Worm (Caenorhabditis elegans) whole organism, L4 larva: ENCODE measurements around the gene btb-11.
"Not testable (repeated sequence)": the region's sequence is repeated elsewhere in the genome, so short reads cannot be mapped to it uniquely, and the experiment has no call there.

Source experiments
- hlh-30 ChIP-seq: sonication (generic microtip); optimal IDR thresholded peaks from 2 replicates; lab custom pipeline; 2017; ENCODE audit warnings: antibody characterized with exemption, mild to moderate bottlenecking, missing genetic modification characterization, missing compliant biosample characterization; ENCODE audit not compliant: insufficient read depth
- lin-1 ChIP-seq: fragments of 200-800 bp; sonication (Bioruptor generic); IDR thresholded peaks from 2 replicates; pipeline ENCODE4 v1.3.6; 2022; ENCODE audit warnings: missing genetic modification reagents, missing genetic modification characterization, missing compliant biosample characterization
- unc-62 ChIP-seq, 3 experiments: fragments of 150-350 bp in 1 of 3; sonication (generic microtip); optimal IDR thresholded peaks in 2 of 3; peaks in 1 of 3; 1 replicate in 1 of 3; 2 replicates in 2 of 3; lab custom pipeline; 2014 to 2017; ENCODE audit warnings: missing biosample characterization in 3 of 3, missing genetic modification characterization in 3 of 3, missing genetic modification reagents in 3 of 3, missing genotype in 1 of 3

DNA sequence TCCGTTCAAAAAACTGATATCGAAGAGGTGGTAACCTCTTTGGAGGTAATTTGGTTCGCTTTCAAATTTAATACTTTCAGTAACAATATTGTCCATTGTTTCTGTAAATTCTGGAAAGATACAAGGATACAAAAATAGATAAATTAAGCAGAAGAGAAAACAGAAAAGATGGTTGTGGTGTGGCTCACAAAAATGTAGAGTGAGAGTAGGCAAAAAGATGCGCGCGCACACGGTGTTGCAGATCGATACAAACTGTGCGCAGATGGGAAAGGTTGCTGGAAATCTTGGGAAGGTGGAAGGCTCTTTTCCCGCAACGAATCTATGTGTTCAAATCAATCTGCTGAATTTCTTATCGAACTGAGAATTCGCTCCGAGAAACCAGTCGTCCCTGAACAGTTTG is at the start of gene btb-11:
- not testable (repeated sequence) for TF ChIP-seq unc-62 (GFP tag; optimal IDR thresholded peaks at IDR 0.05 in 1 of 2; lab: Kevin White, UChicago); unc-62 (tag; optimal IDR thresholded peaks at IDR 0.05; lab: Kevin White, UChicago); hlh-30; lin-1 (GFP tag; lab: Robert Waterston, UW)
